Fruit fly (Drosophila melanogaster) whole organism, embryonic: ENCODE results near the gene CG6015.

Source experiments
- ATbp ChIP-seq: fragments of 200-800 bp; sonication (Bioruptor generic); optimal IDR thresholded peaks from 2 replicates; lab custom pipeline; 2017; ENCODE audit warnings: missing biosample characterization, mild to moderate bottlenecking, missing genetic modification characterization, missing genetic modification reagents
- Abd-B ChIP-seq: fragments of 200-800 bp; sonication (Bioruptor generic); optimal IDR thresholded peaks from 2 replicates; lab custom pipeline; 2018; ENCODE audit warnings: missing biosample characterization, mild to moderate bottlenecking, missing genetic modification characterization, moderate library complexity
- Aef1 ChIP-seq: fragments of 200-800 bp; sonication (Bioruptor generic); IDR thresholded peaks from 3 replicates; pipeline ENCODE4 v1.3.6; 2022; ENCODE audit warnings: missing biosample characterization, missing genetic modification characterization
- BEAF-32 ChIP-seq: fragments of 200-800 bp; sonication (Bioruptor generic); optimal IDR thresholded peaks from 3 replicates; lab custom pipeline; 2017; ENCODE audit warnings: missing biosample characterization, missing genetic modification characterization, mild to moderate bottlenecking, moderate library complexity, missing genetic modification reagents
- Bteb2 ChIP-seq: fragments of 200-800 bp; sonication (Bioruptor generic); optimal IDR thresholded peaks from 2 replicates; lab custom pipeline; 2016; ENCODE audit warnings: missing biosample characterization, missing genetic modification characterization
- CG10543 ChIP-seq: fragments of 200-800 bp; sonication (Bioruptor generic); optimal IDR thresholded peaks from 3 replicates; lab custom pipeline; 2017; ENCODE audit warnings: missing biosample characterization, mild to moderate bottlenecking, missing genetic modification characterization, moderate library complexity
- CG10959 ChIP-seq: fragments of 200-800 bp; sonication (Bioruptor generic); IDR thresholded peaks from 2 replicates; pipeline ENCODE4 v1.3.6; 2022; ENCODE audit warnings: missing biosample characterization, missing genetic modification characterization
- CG17385 ChIP-seq: fragments of 200-800 bp; sonication (Bioruptor generic); optimal IDR thresholded peaks from 3 replicates; lab custom pipeline; 2018; ENCODE audit warnings: missing biosample characterization, mild to moderate bottlenecking, missing genetic modification characterization
- CG17568 ChIP-seq: fragments of 200-800 bp; sonication (Bioruptor generic); optimal IDR thresholded peaks from 2 replicates; lab custom pipeline; 2018; ENCODE audit warnings: missing biosample characterization, mild to moderate bottlenecking, missing genetic modification characterization, moderate library complexity
- CG18764 ChIP-seq: fragments of 200-800 bp; sonication (Bioruptor generic); optimal IDR thresholded peaks from 3 replicates; lab custom pipeline; 2016; ENCODE audit warnings: missing biosample characterization, missing genetic modification characterization
- CG2678 ChIP-seq: fragments of 200-800 bp; sonication (Bioruptor generic); optimal IDR thresholded peaks from 3 replicates; lab custom pipeline; 2019; ENCODE audit warnings: missing biosample characterization, mild to moderate bottlenecking, missing genetic modification characterization, moderate library complexity
- CG3726 ChIP-seq: fragments of 200-800 bp; sonication (Bioruptor generic); IDR thresholded peaks from 3 replicates; pipeline ENCODE4, ENCODE4 v1.3.6; 2022; ENCODE audit warnings: missing biosample characterization, missing genetic modification characterization
- CG3838 ChIP-seq: fragments of 200-800 bp; sonication (Bioruptor generic); optimal IDR thresholded peaks from 3 replicates; lab custom pipeline; 2016; ENCODE audit warnings: missing biosample characterization, missing genetic modification characterization
- CG3847 ChIP-seq: fragments of 200-800 bp; sonication (Bioruptor generic); IDR thresholded peaks from 2 replicates; pipeline ENCODE4 v1.3.6; 2022; ENCODE audit warnings: missing biosample characterization, missing genetic modification characterization
- CG42726 ChIP-seq: fragments of 200-800 bp; sonication (Bioruptor generic); IDR thresholded peaks from 2 replicates; pipeline ENCODE4 v1.3.6; 2022; ENCODE audit warnings: missing biosample characterization, missing genetic modification characterization; ENCODE audit not compliant: partially characterized antibody
- CG4328 ChIP-seq: fragments of 200-800 bp; sonication (Bioruptor generic); optimal IDR thresholded peaks from 3 replicates; lab custom pipeline; 2017; ENCODE audit warnings: missing biosample characterization, missing genetic modification reagents, missing genetic modification characterization
- CG43689 ChIP-seq: fragments of 200-800 bp; sonication (Bioruptor generic); IDR thresholded peaks from 2 replicates; pipeline ENCODE4 v1.3.6; 2022; ENCODE audit warnings: missing biosample characterization, missing genetic modification characterization
- CG4730 ChIP-seq: fragments of 200-800 bp; sonication (Bioruptor generic); IDR thresholded peaks from 2 replicates; pipeline ENCODE4 v1.3.6; 2022; ENCODE audit warnings: missing biosample characterization, missing genetic modification characterization
- CG7745 ChIP-seq: fragments of 200-800 bp; sonication (Bioruptor generic); optimal IDR thresholded peaks from 2 replicates; lab custom pipeline; 2018; ENCODE audit warnings: missing biosample characterization, mild to moderate bottlenecking, missing genetic modification characterization, moderate library complexity
- CG8290 ChIP-seq, 3 experiments: fragments of 200-800 bp; sonication (Bioruptor generic); optimal IDR thresholded peaks; 2 replicates each; lab custom pipeline; 2016 to 2019; ENCODE audit warnings: missing biosample characterization in 3 of 3, missing genetic modification characterization in 3 of 3, mild to moderate bottlenecking in 2 of 3, moderate library complexity in 1 of 3
- CG8388 ChIP-seq: fragments of 200-800 bp; sonication (Bioruptor generic); optimal IDR thresholded peaks from 2 replicates; lab custom pipeline; 2019; ENCODE audit warnings: missing biosample characterization, mild to moderate bottlenecking, missing genetic modification characterization, moderate library complexity
- CG9609 ChIP-seq: fragments of 200-800 bp; sonication (Bioruptor generic); optimal IDR thresholded peaks from 3 replicates; lab custom pipeline; 2016; ENCODE audit warnings: missing biosample characterization, missing genetic modification characterization
- CkIIα-i1 ChIP-seq: fragments of 200-800 bp; sonication (Bioruptor generic); IDR thresholded peaks from 2 replicates; pipeline ENCODE4 v1.3.6; 2022; ENCODE audit warnings: missing biosample characterization, missing genetic modification characterization
- D19A ChIP-seq: fragments of 200-800 bp; optimal IDR thresholded peaks from 3 replicates; lab custom pipeline; 2019; ENCODE audit warnings: missing biosample characterization, mild to moderate bottlenecking, missing genetic modification characterization, moderate library complexity
- E2f1 ChIP-seq: fragments of 200-800 bp; sonication (Bioruptor generic); IDR thresholded peaks from 2 replicates; pipeline ENCODE4 v1.3.6; 2022; ENCODE audit warnings: missing biosample characterization, missing genetic modification characterization
- ERR ChIP-seq: fragments of 200-800 bp; sonication (Bioruptor generic); optimal IDR thresholded peaks from 2 replicates; lab custom pipeline; 2016; ENCODE audit warnings: missing biosample characterization, missing genetic modification characterization
- Fer3 ChIP-seq: fragments of 200-800 bp; sonication (Bioruptor generic); optimal IDR thresholded peaks from 2 replicates; lab custom pipeline; 2018; ENCODE audit warnings: missing biosample characterization, mild to moderate bottlenecking, missing genetic modification characterization, moderate library complexity
- GATAe ChIP-seq: fragments of 200-800 bp; sonication (Bioruptor generic); conservative IDR thresholded peaks from 2 replicates; pipeline ENCODE4 v1.3.6; 2022; ENCODE audit warnings: missing biosample characterization, missing genetic modification characterization
- Hey ChIP-seq: fragments of 200-800 bp; sonication (Bioruptor generic); optimal IDR thresholded peaks from 3 replicates; lab custom pipeline; 2018; ENCODE audit warnings: missing biosample characterization, mild to moderate bottlenecking, missing genetic modification characterization
- Kr ChIP-seq: fragments of 200-800 bp; sonication (Bioruptor generic); optimal IDR thresholded peaks from 2 replicates; lab custom pipeline; 2017; ENCODE audit warnings: missing biosample characterization, mild to moderate bottlenecking, missing genetic modification characterization
- Lpt ChIP-seq: fragments of >200 bp; optimal IDR thresholded peaks from 2 replicates; lab custom pipeline; 2018; ENCODE audit warnings: missing biosample characterization, missing genetic modification characterization
- Oaz ChIP-seq: fragments of 200-800 bp; sonication (Bioruptor generic); IDR thresholded peaks from 2 replicates; pipeline ENCODE4 v1.3.6; 2022; ENCODE audit warnings: missing biosample characterization, missing genetic modification characterization
- PHDP ChIP-seq: fragments of 200-800 bp; sonication (Bioruptor generic); optimal IDR thresholded peaks from 3 replicates; lab custom pipeline; 2018; ENCODE audit warnings: missing biosample characterization, mild to moderate bottlenecking, missing genetic modification characterization, moderate library complexity
- Rx ChIP-seq: fragments of 200-800 bp; sonication (Bioruptor generic); IDR thresholded peaks from 2 replicates; pipeline ENCODE4 v1.3.6; 2022; ENCODE audit warnings: missing biosample characterization, missing genetic modification characterization
- ash1 ChIP-seq: fragments of 200-800 bp; sonication (Bioruptor generic); optimal IDR thresholded peaks from 2 replicates; lab custom pipeline; 2018; ENCODE audit warnings: missing biosample characterization, mild to moderate bottlenecking, missing genetic modification characterization
- bbx ChIP-seq: fragments of 200-800 bp; sonication (Bioruptor generic); IDR thresholded peaks from 2 replicates; pipeline ENCODE4 v1.3.6; 2022; ENCODE audit warnings: missing biosample characterization, missing genetic modification characterization; ENCODE audit not compliant: partially characterized antibody
- caup ChIP-seq: fragments of 200-800 bp; sonication (Bioruptor generic); optimal IDR thresholded peaks from 3 replicates; lab custom pipeline; 2017; ENCODE audit warnings: missing biosample characterization, mild to moderate bottlenecking, missing genetic modification characterization, moderate library complexity; ENCODE audit not compliant: severe bottlenecking
- fd3F ChIP-seq: fragments of 200-800 bp; sonication (Bioruptor generic); optimal IDR thresholded peaks from 2 replicates; lab custom pipeline; 2018; ENCODE audit warnings: missing biosample characterization, mild to moderate bottlenecking, missing genetic modification characterization, moderate library complexity
- fd96Cb ChIP-seq: fragments of 200-800 bp; sonication (Bioruptor generic); optimal IDR thresholded peaks from 2 replicates; lab custom pipeline; 2018; ENCODE audit warnings: missing biosample characterization, mild to moderate bottlenecking, missing genetic modification characterization, moderate library complexity
- gsb ChIP-seq: fragments of 200-800 bp; sonication (Bioruptor generic); IDR thresholded peaks from 2 replicates; pipeline ENCODE4 v1.3.6; 2022; ENCODE audit warnings: missing biosample characterization, missing genetic modification characterization
- kay ChIP-seq: fragments of 200-800 bp; sonication (Bioruptor generic); optimal IDR thresholded peaks from 2 replicates; lab custom pipeline; 2016; ENCODE audit warnings: missing biosample characterization, missing genetic modification characterization
- ken ChIP-seq: fragments of 200-800 bp; sonication (Bioruptor generic); IDR thresholded peaks from 3 replicates; pipeline ENCODE4 v1.3.6; 2022; ENCODE audit warnings: missing biosample characterization, missing genetic modification characterization
- knrl ChIP-seq: fragments of 200-800 bp; sonication (Bioruptor generic); IDR thresholded peaks from 3 replicates; pipeline ENCODE4 v1.3.6; 2022; ENCODE audit warnings: missing biosample characterization, missing genetic modification characterization; ENCODE audit not compliant: partially characterized antibody
- lov ChIP-seq, 2 experiments: fragments of 200-800 bp in 1 of 2; fragments of >200 bp in 1 of 2; sonication (Bioruptor generic) in 1 of 2; IDR thresholded peaks in 1 of 2; optimal IDR thresholded peaks in 1 of 2; 2 replicates in 1 of 2; 3 replicates in 1 of 2; pipeline versions ENCODE4 v1.3.6 to Lab custom; 2017 to 2022; ENCODE audit warnings: missing biosample characterization in 1 of 2, missing genetic modification characterization in 1 of 2
- otp ChIP-seq: fragments of 200-800 bp; sonication (Bioruptor generic); IDR thresholded peaks from 3 replicates; pipeline ENCODE4, ENCODE4 v1.3.6; 2022; ENCODE audit warnings: missing biosample characterization, missing genetic modification characterization
- ro ChIP-seq: fragments of 200-800 bp; sonication (Bioruptor generic); IDR thresholded peaks from 2 replicates; pipeline ENCODE4 v1.3.6; 2022; ENCODE audit warnings: missing biosample characterization, missing genetic modification characterization
- salm ChIP-seq: fragments of 200-800 bp; sonication (Bioruptor generic); optimal IDR thresholded peaks from 2 replicates; lab custom pipeline; 2018; ENCODE audit warnings: missing biosample characterization, mild to moderate bottlenecking, missing genetic modification characterization
- sd ChIP-seq: fragments of 200-800 bp; sonication (Bioruptor generic); optimal IDR thresholded peaks from 3 replicates; lab custom pipeline; 2018; ENCODE audit warnings: missing biosample characterization, mild to moderate bottlenecking, missing genetic modification characterization, moderate library complexity
- sr ChIP-seq: fragments of 200-800 bp; sonication (Bioruptor generic); IDR thresholded peaks from 3 replicates; pipeline ENCODE4 v1.3.6; 2022; ENCODE audit warnings: missing biosample characterization, missing genetic modification characterization
- wor ChIP-seq: fragments of 200-800 bp; sonication (Bioruptor generic); IDR thresholded peaks from 2 replicates; pipeline ENCODE4 v1.3.6; 2022; ENCODE audit warnings: missing biosample characterization, missing genetic modification characterization
- zf30C ChIP-seq: fragments of 200-800 bp; sonication (Bioruptor generic); optimal IDR thresholded peaks from 3 replicates; lab custom pipeline; 2018; ENCODE audit warnings: missing biosample characterization, mild to moderate bottlenecking, missing genetic modification characterization

CG6015 gene

DNA sequence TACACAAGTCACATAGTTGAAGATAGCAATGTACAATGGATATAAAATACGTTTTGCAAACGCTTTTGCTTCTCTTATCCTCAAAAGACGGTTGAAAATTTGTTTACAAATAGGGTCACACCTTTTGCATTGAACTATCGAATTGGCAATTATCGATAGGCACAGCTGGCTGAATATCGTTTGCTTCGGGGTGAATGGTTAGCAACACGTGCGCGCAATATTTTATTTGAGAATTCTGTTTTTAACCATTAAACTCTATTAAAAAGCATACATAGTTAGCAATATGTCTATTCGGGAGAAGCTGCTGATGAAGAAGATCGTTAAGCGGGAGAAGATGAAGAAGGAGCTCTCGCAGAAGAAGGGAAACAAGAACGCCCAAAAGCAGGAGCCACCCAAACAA is 1.5 kb upstream of the CG6015 start (continued):
- TF ChIP-seq CG17385 (GFP tag; lab: Kevin White, UChicago) = no peak
- TF ChIP-seq CG3726 (GFP tag; lab: Robert Waterston, UW) = no peak
- no peak for TF ChIP-seq ro (GFP tag; lab: Robert Waterston, UW)
- no peak for TF ChIP-seq ATbp
- no peak for TF ChIP-seq Rx (GFP tag; lab: Robert Waterston, UW)
- no peak for TF ChIP-seq fd96Cb (tag; lab: Kevin White, UChicago)
- peak; percentile 75; the same call in 2 of the 3 replicates for TF ChIP-seq knrl (GFP tag; lab: Robert Waterston, UW)
- no peak for TF ChIP-seq CG43689 (GFP tag; lab: Robert Waterston, UW)
- no peak for TF ChIP-seq PHDP (tag; lab: Kevin White, UChicago)
- no peak for TF ChIP-seq GATAe
- no peak for TF ChIP-seq wor (GFP tag; lab: Robert Waterston, UW)
- TF ChIP-seq CG8388 (GFP tag; lab: Kevin White, UChicago) = no peak
- peak; percentile 66 for TF ChIP-seq CG42726 (GFP tag; lab: Robert Waterston, UW)
- TF ChIP-seq lov (optimal IDR thresholded peaks at IDR 0.05; lab: Kevin White, UChicago) = no peak
- TF ChIP-seq lov (GFP tag; IDR thresholded peaks at IDR 0.05; lab: Robert Waterston, UW) = no peak
- TF ChIP-seq zf30C = no peak
- no peak for TF ChIP-seq CG17568
- no peak for TF ChIP-seq sr (GFP tag; lab: Robert Waterston, UW)
- TF ChIP-seq CG4328 (GFP tag; lab: Kevin White, UChicago) = no peak
- TF ChIP-seq CG8290 (GFP tag; optimal IDR thresholded peaks at IDR 0.05; lab: Kevin White, UChicago) = no peak
- no peak for TF ChIP-seq CG8290 (tag; optimal IDR thresholded peaks at IDR 0.05; lab: Kevin White, UChicago)
- no peak for TF ChIP-seq Hey (tag; lab: Kevin White, UChicago)
- TF ChIP-seq CG7745 = no peak
- no peak for TF ChIP-seq CG3847 (GFP tag; lab: Robert Waterston, UW)
- no peak for TF ChIP-seq CG9609 (GFP tag; lab: Kevin White, UChicago)
- TF ChIP-seq CG10543 = no peak
- no peak for TF ChIP-seq CG3838 (GFP tag; lab: Kevin White, UChicago)
- no peak for TF ChIP-seq sd
- no peak for TF ChIP-seq CkIIα-i1 (GFP tag; lab: Robert Waterston, UW)
- no peak for TF ChIP-seq Abd-B (GFP tag; lab: Kevin White, UChicago)
- TF ChIP-seq CG10959 (GFP tag; lab: Robert Waterston, UW) = no peak
- TF ChIP-seq D19A (tag; lab: Kevin White, UChicago) = no peak
- no peak for TF ChIP-seq caup
- TF ChIP-seq Aef1 = no peak
- TF ChIP-seq Bteb2 (GFP tag; lab: Kevin White, UChicago) = no peak
- no peak for TF ChIP-seq ken (GFP tag; lab: Robert Waterston, UW)
- no peak for TF ChIP-seq Fer3 (tag; lab: Kevin White, UChicago)
- TF ChIP-seq otp (GFP tag; lab: Robert Waterston, UW) = no peak
- TF ChIP-seq Lpt (GFP tag; lab: Kevin White, UChicago) = no peak
- TF ChIP-seq ash1 (GFP tag; lab: Kevin White, UChicago) = no peak
- TF ChIP-seq ERR = no peak
- no peak for TF ChIP-seq kay
- no peak for TF ChIP-seq fd3F (GFP tag; lab: Kevin White, UChicago)
- no peak for TF ChIP-seq Oaz (GFP tag; lab: Robert Waterston, UW)
- TF ChIP-seq salm (tag; lab: Kevin White, UChicago) = no peak
- no peak for TF ChIP-seq Kr (GFP tag; lab: Kevin White, UChicago)
- TF ChIP-seq CG2678 (tag; lab: Kevin White, UChicago) = no peak
- peak; percentile 84 for TF ChIP-seq bbx (GFP tag; lab: Robert Waterston, UW)
- TF ChIP-seq CG4730 (GFP tag; lab: Robert Waterston, UW) = no peak
- TF ChIP-seq BEAF-32 (GFP tag; lab: Kevin White, UChicago) = peak; percentile 75
- TF ChIP-seq CG18764 = no peak
- no peak for TF ChIP-seq E2f1
- no peak for TF ChIP-seq gsb
